Fruit fly (Drosophila melanogaster) whole organism, embryonic: ENCODE measurements around the gene Mgat4a.

Source experiments
- Aef1 ChIP-seq: fragments of 200-800 bp; sonication (Bioruptor generic); IDR thresholded peaks from 3 replicates; pipeline ENCODE4 v1.3.6; 2022; ENCODE audit warnings: missing biosample characterization, missing genetic modification characterization
- Atf-2 ChIP-seq: fragments of 200-800 bp; sonication (Bioruptor generic); optimal IDR thresholded peaks from 2 replicates; lab custom pipeline; 2016; ENCODE audit warnings: missing biosample characterization, missing genetic modification characterization
- CG10321 ChIP-seq: fragments of 200-800 bp; sonication (Bioruptor generic); IDR thresholded peaks from 2 replicates; pipeline ENCODE4 v1.3.6; 2022; ENCODE audit warnings: missing biosample characterization, missing genetic modification characterization
- CG10654 ChIP-seq: fragments of 200-800 bp; sonication (Bioruptor generic); optimal IDR thresholded peaks from 2 replicates; lab custom pipeline; 2016; ENCODE audit warnings: missing biosample characterization, missing genetic modification characterization
- CG11247 ChIP-seq: fragments of 200-800 bp; sonication (Bioruptor generic); IDR thresholded peaks from 2 replicates; pipeline ENCODE4 v1.3.6; 2022; ENCODE audit warnings: missing biosample characterization, missing genetic modification characterization
- CG11696 ChIP-seq: fragments of 200-800 bp; sonication (Bioruptor generic); IDR thresholded peaks from 2 replicates; pipeline ENCODE4 v1.3.6; 2022; ENCODE audit warnings: missing biosample characterization, missing genetic modification characterization
- CG11723 ChIP-seq: fragments of 200-800 bp; sonication (Bioruptor generic); optimal IDR thresholded peaks from 2 replicates; lab custom pipeline; 2017; ENCODE audit warnings: missing biosample characterization, mild to moderate bottlenecking, missing genetic modification characterization
- CG13287 ChIP-seq: fragments of 200-800 bp; sonication (Bioruptor generic); IDR thresholded peaks from 2 replicates; pipeline ENCODE4 v1.3.6; 2022; ENCODE audit warnings: missing biosample characterization, missing genetic modification characterization; ENCODE audit not compliant: partially characterized antibody
- CG14441 ChIP-seq: fragments of 200-800 bp; sonication (Bioruptor generic); IDR thresholded peaks from 2 replicates; pipeline ENCODE4 v1.3.6; 2022; ENCODE audit warnings: missing biosample characterization, missing genetic modification characterization
- CG18599 ChIP-seq: fragments of 200-800 bp; sonication (Bioruptor generic); optimal IDR thresholded peaks from 3 replicates; lab custom pipeline; 2017; ENCODE audit warnings: missing biosample characterization, missing genetic modification characterization, mild to moderate bottlenecking, moderate library complexity, missing genetic modification reagents
- CG18619 ChIP-seq: fragments of 200-800 bp; sonication (Bioruptor generic); optimal IDR thresholded peaks from 3 replicates; lab custom pipeline; 2017; ENCODE audit warnings: missing biosample characterization, mild to moderate bottlenecking, missing genetic modification characterization
- CG2889 ChIP-seq: fragments of 200-800 bp; sonication (Bioruptor generic); IDR thresholded peaks from 3 replicates; pipeline ENCODE4 v1.3.6; 2022; ENCODE audit warnings: missing biosample characterization, missing genetic modification characterization
- CG34376 ChIP-seq: fragments of 200-800 bp; sonication (Bioruptor generic); optimal IDR thresholded peaks from 2 replicates; lab custom pipeline; 2018; ENCODE audit warnings: missing biosample characterization, mild to moderate bottlenecking, missing genetic modification characterization
- CG34422 ChIP-seq: fragments of 200-800 bp; sonication (Bioruptor generic); IDR thresholded peaks from 3 replicates; pipeline ENCODE4 v1.3.6; 2022; ENCODE audit warnings: missing biosample characterization, missing genetic modification characterization
- CG6765 ChIP-seq: fragments of 200-800 bp; sonication (Bioruptor generic); optimal IDR thresholded peaks from 3 replicates; lab custom pipeline; 2017; ENCODE audit warnings: missing biosample characterization, mild to moderate bottlenecking, missing genetic modification characterization
- CG6813 ChIP-seq: fragments of 200-800 bp; sonication (Bioruptor generic); optimal IDR thresholded peaks from 2 replicates; lab custom pipeline; 2017; ENCODE audit warnings: missing biosample characterization, missing genetic modification characterization, mild to moderate bottlenecking, moderate library complexity, missing genetic modification reagents
- CG7271 ChIP-seq: fragments of 200-800 bp; sonication (Bioruptor generic); optimal IDR thresholded peaks from 2 replicates; lab custom pipeline; 2018; ENCODE audit warnings: missing biosample characterization, mild to moderate bottlenecking, missing genetic modification characterization, moderate library complexity
- CG9727 ChIP-seq: fragments of 200-800 bp; sonication (Bioruptor generic); optimal IDR thresholded peaks from 3 replicates; lab custom pipeline; 2017; ENCODE audit warnings: missing biosample characterization, mild to moderate bottlenecking, missing genetic modification characterization
- CG9817 ChIP-seq: fragments of 200-800 bp; sonication (Bioruptor generic); optimal IDR thresholded peaks from 2 replicates; lab custom pipeline; 2018; ENCODE audit warnings: missing biosample characterization, mild to moderate bottlenecking, missing genetic modification characterization, moderate library complexity
- Dbx ChIP-seq: fragments of 200-800 bp; sonication (Bioruptor generic); IDR thresholded peaks from 3 replicates; pipeline ENCODE4 v1.3.6; 2022; ENCODE audit warnings: missing biosample characterization, missing genetic modification characterization
- Deaf1 ChIP-seq: fragments of 200-800 bp; optimal IDR thresholded peaks from 3 replicates; lab custom pipeline; 2019; ENCODE audit warnings: missing biosample characterization, mild to moderate bottlenecking, missing genetic modification characterization, moderate library complexity
- Dip2 ChIP-seq: fragments of 200-800 bp; sonication (Bioruptor generic); IDR thresholded peaks from 2 replicates; pipeline ENCODE4 v1.3.6; 2022; ENCODE audit warnings: missing biosample characterization, missing genetic modification characterization
- Ets65A ChIP-seq: fragments of 200-800 bp; sonication (Bioruptor generic); peaks from one replicate; lab custom pipeline; 2016; ENCODE audit warnings: missing biosample characterization, missing genetic modification characterization
- Gsc ChIP-seq: fragments of 200-800 bp; sonication (Bioruptor generic); IDR thresholded peaks from 2 replicates; pipeline ENCODE4 v1.3.6; 2022; ENCODE audit warnings: missing biosample characterization, missing genetic modification characterization
- HmgD ChIP-seq: fragments of 200-800 bp; sonication (Bioruptor generic); optimal IDR thresholded peaks from 3 replicates; lab custom pipeline; 2016; ENCODE audit warnings: missing biosample characterization, missing genetic modification characterization
- Lhr ChIP-seq: fragments of 200-800 bp; sonication (Bioruptor generic); optimal IDR thresholded peaks from 3 replicates; lab custom pipeline; 2017; ENCODE audit warnings: mild to moderate bottlenecking, missing biosample characterization, missing genetic modification reagents, missing genetic modification characterization
- Med ChIP-seq: fragments of 200-800 bp; sonication (Bioruptor generic); peaks from one replicate; lab custom pipeline; 2016; ENCODE audit warnings: missing biosample characterization, missing genetic modification characterization, mild to moderate bottlenecking, inconsistent platforms, moderate library complexity
- Mes4 ChIP-seq: fragments of 200-800 bp; sonication (Bioruptor generic); optimal IDR thresholded peaks from 2 replicates; lab custom pipeline; 2016; ENCODE audit warnings: missing biosample characterization, missing genetic modification characterization
- NfI ChIP-seq: fragments of 200-800 bp; sonication (Bioruptor generic); optimal IDR thresholded peaks from 3 replicates; lab custom pipeline; 2018; ENCODE audit warnings: missing biosample characterization, mild to moderate bottlenecking, missing genetic modification characterization, moderate library complexity
- Xbp1 ChIP-seq: fragments of 200-800 bp; sonication (Bioruptor generic); optimal IDR thresholded peaks from 3 replicates; lab custom pipeline; 2016; ENCODE audit warnings: missing biosample characterization, mild to moderate bottlenecking, missing genetic modification characterization
- ac ChIP-seq: fragments of 200-800 bp; sonication (Bioruptor generic); optimal IDR thresholded peaks from 3 replicates; lab custom pipeline; 2017; ENCODE audit warnings: missing biosample characterization, mild to moderate bottlenecking, missing genetic modification characterization
- ase ChIP-seq: fragments of 200-800 bp; sonication (Bioruptor generic); IDR thresholded peaks from 3 replicates; pipeline ENCODE4 v1.3.6; 2022; ENCODE audit warnings: missing biosample characterization, missing genetic modification characterization
- caup ChIP-seq: fragments of 200-800 bp; sonication (Bioruptor generic); optimal IDR thresholded peaks from 3 replicates; lab custom pipeline; 2017; ENCODE audit warnings: missing biosample characterization, mild to moderate bottlenecking, missing genetic modification characterization, moderate library complexity; ENCODE audit not compliant: severe bottlenecking
- dati ChIP-seq: fragments of 200-800 bp; sonication (Bioruptor generic); IDR thresholded peaks from 2 replicates; pipeline ENCODE4 v1.3.6; 2022; ENCODE audit warnings: missing biosample characterization, missing genetic modification characterization
- dm ChIP-seq: fragments of 200-800 bp; sonication (Bioruptor generic); optimal IDR thresholded peaks from 3 replicates; lab custom pipeline; 2016; ENCODE audit warnings: missing biosample characterization, missing genetic modification characterization
- dysf ChIP-seq: fragments of 200-800 bp; sonication (Bioruptor generic); IDR thresholded peaks from 3 replicates; pipeline ENCODE4 v1.3.6; 2022; ENCODE audit warnings: missing biosample characterization, missing genetic modification characterization
- gem ChIP-seq: fragments of 200-800 bp; sonication (Bioruptor generic); optimal IDR thresholded peaks from 2 replicates; lab custom pipeline; 2019; ENCODE audit warnings: missing biosample characterization, mild to moderate bottlenecking, missing genetic modification characterization, moderate library complexity
- gsb-n ChIP-seq: fragments of 200-800 bp; sonication (Bioruptor generic); optimal IDR thresholded peaks from 3 replicates; lab custom pipeline; 2018; ENCODE audit warnings: missing biosample characterization, mild to moderate bottlenecking, missing genetic modification characterization
- maf-S ChIP-seq: fragments of 200-800 bp; sonication (Bioruptor generic); optimal IDR thresholded peaks from 2 replicates; lab custom pipeline; 2016; ENCODE audit warnings: missing biosample characterization, missing genetic modification characterization
- mirr ChIP-seq: fragments of 200-800 bp; sonication (Bioruptor generic); optimal IDR thresholded peaks from 3 replicates; lab custom pipeline; 2018; ENCODE audit warnings: missing biosample characterization, mild to moderate bottlenecking, missing genetic modification characterization
- pan ChIP-seq, 4 experiments: fragments of >200 bp in 3 of 4; fragments of 200-800 bp in 1 of 4; sonication (Bioruptor generic) in 1 of 4; optimal IDR thresholded peaks in 3 of 4; IDR thresholded peaks in 1 of 4; 2 replicates each; pipeline versions ENCODE4 v1.3.6 to Lab custom; 2017 to 2022; ENCODE audit warnings: missing biosample characterization in 2 of 4, missing genetic modification characterization in 2 of 4, mixed read lengths in 1 of 4
- rib ChIP-seq: fragments of 200-800 bp; sonication (Bioruptor generic); IDR thresholded peaks from 2 replicates; pipeline ENCODE4 v1.3.6; 2022; ENCODE audit warnings: missing biosample characterization, missing genetic modification characterization
- sc ChIP-seq, 3 experiments: fragments of >200 bp in 2 of 3; fragments of 200-800 bp in 1 of 3; sonication (Bioruptor generic) in 1 of 3; optimal IDR thresholded peaks; 2 replicates in 2 of 3; 3 replicates in 1 of 3; lab custom pipeline; 2017; ENCODE audit warnings: mild to moderate bottlenecking in 1 of 3, missing biosample characterization in 1 of 3, missing genetic modification characterization in 1 of 3, missing genetic modification reagents in 1 of 3
- stwl ChIP-seq: fragments of 200-800 bp; sonication (Bioruptor generic); optimal IDR thresholded peaks from 3 replicates; lab custom pipeline; 2018; ENCODE audit warnings: missing biosample characterization, mild to moderate bottlenecking, missing genetic modification characterization, moderate library complexity
- sug ChIP-seq: fragments of 200-800 bp; optimal IDR thresholded peaks from 2 replicates; lab custom pipeline; 2019; ENCODE audit warnings: missing biosample characterization, mild to moderate bottlenecking, missing genetic modification characterization, moderate library complexity
- trem ChIP-seq: fragments of 200-800 bp; optimal IDR thresholded peaks from 3 replicates; lab custom pipeline; 2019; ENCODE audit warnings: missing biosample characterization, mild to moderate bottlenecking, missing genetic modification characterization, moderate library complexity
- tup ChIP-seq: fragments of 200-800 bp; sonication (Bioruptor generic); optimal IDR thresholded peaks from 2 replicates; lab custom pipeline; 2016; ENCODE audit warnings: missing biosample characterization, mild to moderate bottlenecking, missing genetic modification characterization, moderate library complexity
- zfh1 ChIP-seq: fragments of 200-800 bp; sonication (Bioruptor generic); IDR thresholded peaks from 3 replicates; pipeline ENCODE4 v1.3.6; 2022; ENCODE audit warnings: missing biosample characterization, missing genetic modification characterization

The Mgat4a gene

DNA sequence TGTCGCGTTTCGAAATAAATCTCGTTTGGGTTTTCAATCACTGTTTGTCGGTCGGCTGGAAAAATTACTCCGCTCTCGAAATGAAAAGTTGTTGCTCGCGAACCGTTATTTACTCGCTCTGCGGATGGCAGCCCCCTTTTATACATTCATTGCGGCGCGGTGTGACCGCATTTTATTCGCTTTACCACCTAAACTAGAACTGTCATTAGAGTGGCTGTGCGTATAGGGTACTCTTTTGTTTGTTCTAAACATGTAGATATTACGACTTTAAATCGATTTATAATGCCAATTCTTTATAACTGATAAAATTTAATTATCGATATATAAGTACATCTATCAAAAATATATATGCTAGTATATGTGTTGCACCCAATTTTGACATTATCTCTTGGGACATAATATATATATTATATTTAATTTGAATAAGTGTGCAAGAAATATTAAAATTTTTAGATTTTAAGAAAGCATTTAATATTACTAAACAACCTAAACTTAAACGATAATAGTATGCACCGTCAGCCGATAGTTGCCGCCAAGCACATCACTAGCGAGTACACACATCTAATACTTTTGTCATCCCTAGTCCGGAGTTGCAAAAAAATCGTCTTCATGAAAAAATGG lies 24.5 kb downstream of the Mgat4a start, which contains the start of the genes bmm and Tdrd3 (continued):
- TF ChIP-seq CG10321 (no peak), ase (GFP tag; lab: Robert Waterston, UW) (peak; percentile 31; the same call in 2 of the 3 replicates), gsb-n (tag; lab: Kevin White, UChicago) (peak; percentile 68), maf-S (GFP tag; lab: Kevin White, UChicago) (peak; percentile 61), pan (optimal IDR thresholded peaks at IDR 0.05; lab: Kevin White, UChicago) (no peak), pan (GFP tag; optimal IDR thresholded peaks at IDR 0.05 in 1 of 2, IDR thresholded peaks at IDR 0.05 in 1 of 2) (peak in 1 of 2 experiments; percentile 55), dati (0 out of 2 replicates have a peak, but pooled peaks have one; percentile 23), Mes4 (GFP tag; lab: Kevin White, UChicago) (no peak), Lhr (GFP tag; lab: Kevin White, UChicago) (peak; percentile 67), Deaf1 (tag; lab: Kevin White, UChicago) (peak; percentile 54), Dip2 (GFP tag; lab: Robert Waterston, UW) (no peak), CG11723 (GFP tag; lab: Kevin White, UChicago) (peak; percentile 52), Aef1 (GFP tag; lab: Robert Waterston, UW) (peak; percentile 75), CG7271 (tag; lab: Kevin White, UChicago) (peak; percentile 46), Gsc (no peak), trem (tag; lab: Kevin White, UChicago) (peak; percentile 93)

DNA sequence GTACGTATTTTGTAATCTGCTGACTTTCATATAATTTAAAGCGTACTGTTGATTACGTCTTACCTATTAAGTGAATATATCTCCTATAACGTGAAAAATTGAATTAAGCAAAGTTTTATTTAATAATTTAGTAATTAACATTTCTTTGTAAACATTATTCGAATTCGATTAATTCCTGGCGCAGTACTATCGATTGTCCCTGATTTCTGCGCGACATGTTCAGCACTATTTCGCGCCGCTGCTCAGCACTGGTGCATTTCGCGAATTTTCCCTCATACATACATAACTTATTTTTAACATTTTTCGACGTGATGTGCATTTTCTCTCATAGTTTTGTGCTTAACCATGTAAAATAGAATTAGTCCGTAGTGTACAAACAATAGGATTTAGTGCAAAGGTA lies 27.8 kb downstream of the Mgat4a start, which contains the start of gene Helz:
Helz (plus strand) TSS at position 260 of the 400 bp plus-strand sequence.
- TF ChIP-seq CG9817 (tag; lab: Kevin White, UChicago) (peak; percentile 20), CG9727 (GFP tag; lab: Kevin White, UChicago) (no peak), sug (tag; lab: Kevin White, UChicago) (no peak), Med (GFP tag; lab: Kevin White, UChicago) (peak; percentile 85), ac (no peak), zfh1 (GFP tag; lab: Robert Waterston, UW) (peak; percentile 51; the same call in 2 of the 3 replicates), rib (GFP tag; lab: Robert Waterston, UW) (peak; percentile 92), CG34376 (GFP tag; lab: Kevin White, UChicago) (no peak), CG18599 (GFP tag; lab: Kevin White, UChicago) (no peak), CG34422 (GFP tag; lab: Robert Waterston, UW) (no peak), CG11247 (peak; percentile 57), Atf-2 (GFP tag; lab: Kevin White, UChicago) (no peak), gem (tag; lab: Kevin White, UChicago) (no peak), dysf (GFP tag; lab: Robert Waterston, UW) (peak; percentile 31; the same call in 1 of the 3 replicates), CG6813 (GFP tag; lab: Kevin White, UChicago) (no peak), mirr (no peak), CG10654 (no peak), CG14441 (GFP tag; lab: Robert Waterston, UW) (no peak), CG2889 (no peak), stwl (tag; lab: Kevin White, UChicago) (peak; percentile 6), Deaf1 (tag; lab: Kevin White, UChicago) (no peak), caup (peak; percentile 14), dm (GFP tag; lab: Kevin White, UChicago) (no peak), CG13287 (GFP tag; lab: Robert Waterston, UW) (no peak; the same call in 1 of the 2 replicates), CG6765 (GFP tag; lab: Kevin White, UChicago) (no peak), CG18619 (no peak), HmgD (no peak), Ets65A (GFP tag; lab: Kevin White, UChicago) (peak; percentile 96), sc (optimal IDR thresholded peaks at IDR 0.05; lab: Kevin White, UChicago) (no peak), sc (GFP tag; optimal IDR thresholded peaks at IDR 0.05; lab: Kevin White, UChicago) (no peak), tup (GFP tag; lab: Kevin White, UChicago) (no peak), Xbp1 (GFP tag; lab: Kevin White, UChicago) (peak; percentile 33), Dbx (GFP tag; lab: Robert Waterston, UW) (0 out of 3 replicates have a peak, but pooled peaks have one; percentile 20), CG11696 (GFP tag; lab: Robert Waterston, UW) (no peak), NfI (peak; percentile 41)
